Worm (Caenorhabditis elegans): ENCODE data around the gene sre-3.

- TF ChIP-seq nhr-11 (tag; optimal IDR thresholded peaks at IDR 0.05) = no peak
- no peak for TF ChIP-seq aly-2 (tag; optimal IDR thresholded peaks at IDR 0.05)
- no peak for TF ChIP-seq ztf-4 (tag; optimal IDR thresholded peaks at IDR 0.05)
- TF ChIP-seq ceh-82 (tag; optimal IDR thresholded peaks at IDR 0.05) = no peak
- no peak for TF ChIP-seq skn-1 (tag; optimal IDR thresholded peaks at IDR 0.05)
- no peak for TF ChIP-seq nhr-12 (tag; optimal IDR thresholded peaks at IDR 0.05)
- no peak for TF ChIP-seq vab-15 (tag; optimal IDR thresholded peaks at IDR 0.05)
- TF ChIP-seq ceh-88 (GFP tag; IDR thresholded peaks at IDR 0.05) = no peak
- no peak for TF ChIP-seq pag-3 (tag; optimal IDR thresholded peaks at IDR 0.05; ENCODE audit: borderline replicate concordance, insufficient read depth)
Observed at ce11 chrII:7398712-7399111, 13.2 kb downstream of the sre-3 start, which contains the start of gene C07D10.1.

All from whole organism, L1 larva.